Worm (Caenorhabditis elegans) whole organism, L2 larva: ENCODE measurements around the gene str-61.

Source experiments
- ZK546.5 ChIP-seq: sonication (generic microtip); optimal IDR thresholded peaks from 2 replicates; lab custom pipeline; 2017; ENCODE audit warnings: missing biosample characterization, missing genetic modification characterization
- ama-1 ChIP-seq: fragments of 150-350 bp; optimal IDR thresholded peaks from 2 replicates; lab custom pipeline; 2018; ENCODE audit warnings: inconsistent platforms
- blmp-1 ChIP-seq: sonication (generic microtip); optimal IDR thresholded peaks from 2 replicates; lab custom pipeline; 2017; ENCODE audit warnings: missing genetic modification characterization, mild to moderate bottlenecking, missing compliant biosample characterization, antibody characterized with exemption, moderate library complexity; ENCODE audit not compliant: insufficient read depth
- ceh-16 ChIP-seq: fragments of 150-350 bp; optimal IDR thresholded peaks from 2 replicates; lab custom pipeline; 2014; ENCODE audit warnings: missing biosample characterization, missing genetic modification characterization
- crh-2 ChIP-seq: sonication (generic microtip); optimal IDR thresholded peaks from 2 replicates; lab custom pipeline; 2017; ENCODE audit warnings: missing biosample characterization, missing genetic modification characterization
- elt-1 ChIP-seq: fragments of 150-350 bp; optimal IDR thresholded peaks from 2 replicates; lab custom pipeline; 2014; ENCODE audit warnings: missing biosample characterization, missing genetic modification characterization
- elt-3 ChIP-seq: sonication (generic microtip); optimal IDR thresholded peaks from 2 replicates; lab custom pipeline; 2017; ENCODE audit warnings: missing biosample characterization, missing genetic modification characterization
- lin-13 ChIP-seq: fragments of 150-350 bp; optimal IDR thresholded peaks from 2 replicates; lab custom pipeline; 2014; ENCODE audit warnings: missing biosample characterization, missing genetic modification reagents, missing genetic modification characterization
- lsy-2 ChIP-seq, 2 experiments: fragments of 150-350 bp in 1 of 2; sonication (generic microtip) in 1 of 2; optimal IDR thresholded peaks; 2 replicates each; lab custom pipeline; 2014 to 2017; ENCODE audit warnings: missing biosample characterization in 2 of 2, missing genetic modification characterization in 2 of 2
- mbf-1 ChIP-seq: sonication (generic microtip); optimal IDR thresholded peaks from 2 replicates; lab custom pipeline; 2017; ENCODE audit warnings: missing biosample characterization, missing genetic modification characterization
- nhr-23 ChIP-seq: fragments of 150-350 bp; optimal IDR thresholded peaks from 2 replicates; lab custom pipeline; 2014; ENCODE audit warnings: missing biosample characterization, missing genetic modification reagents, missing genetic modification characterization
- unc-62 ChIP-seq: fragments of 150-350 bp; optimal IDR thresholded peaks from 2 replicates; lab custom pipeline; 2014; ENCODE audit warnings: missing biosample characterization, missing genetic modification reagents, missing genetic modification characterization

- TF ChIP-seq unc-62 (GFP tag; lab: Kevin White, UChicago): no peak
- TF ChIP-seq mbf-1 (tag; lab: Kevin White, UChicago): no peak
- no peak for TF ChIP-seq crh-2 (tag; lab: Kevin White, UChicago)
- TF ChIP-seq ceh-16 (tag; lab: Kevin White, UChicago): no peak
- no peak for TF ChIP-seq nhr-23
- no peak for TF ChIP-seq ZK546.5 (tag; lab: Kevin White, UChicago)
- no peak for TF ChIP-seq elt-3 (tag; lab: Kevin White, UChicago)
- no peak for TF ChIP-seq lin-13
- TF ChIP-seq ama-1 (lab: Kevin White, UChicago): no peak
- TF ChIP-seq lsy-2 (tag; optimal IDR thresholded peaks at IDR 0.05; lab: Kevin White, UChicago): no peak
- TF ChIP-seq blmp-1 (tag; lab: Kevin White, UChicago): no peak
- no peak for TF ChIP-seq elt-1 (tag; lab: Kevin White, UChicago)
These were observed 35.5 kb upstream of the str-61 start, which contains the start of gene clec-9 for ce11 chrV:16706549-16706948.
